Worm (Caenorhabditis elegans): ENCODE results near the gene F44D12.19.

F44D12.19 gene

DNA sequence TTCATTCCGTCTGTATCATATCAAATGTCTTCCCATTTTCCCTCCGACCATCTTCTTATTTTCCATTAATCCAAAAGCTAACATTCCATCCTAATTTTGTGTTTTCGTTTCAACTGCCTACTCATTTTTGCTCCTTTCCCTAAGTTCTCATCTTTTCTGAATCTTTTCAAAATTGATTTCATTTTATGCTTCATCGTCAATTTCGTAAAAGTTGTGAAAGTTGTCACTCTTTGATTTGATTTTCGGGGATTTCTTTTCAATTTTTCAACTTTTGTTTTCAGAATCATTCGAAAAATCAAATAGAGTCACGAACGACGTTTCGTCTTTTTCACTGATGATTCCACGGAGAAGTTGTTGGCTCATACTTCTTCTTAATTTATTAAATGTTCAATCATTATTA lies 46.2 kb downstream of the F44D12.19 start, which contains the start of gene cwn-2:
TSS of gene cwn-2 (plus strand) at position 276 of the 400 bp plus-strand sequence.
- TF ChIP-seq klf-2 (GFP tag; conservative IDR thresholded peaks at IDR 0.05) (no peak), T22C8.4 (GFP tag; IDR thresholded peaks at IDR 0.05) (no peak), med-1 (GFP tag; optimal IDR thresholded peaks at IDR 0.05; ENCODE audit: insufficient read depth) (no peak), cog-1 (tag; optimal IDR thresholded peaks at IDR 0.05) (no peak), tab-1 (GFP tag; IDR thresholded peaks at IDR 0.05) (no peak), flt-1 (GFP tag; IDR thresholded peaks at IDR 0.05) (no peak), ztf-23 (GFP tag; IDR thresholded peaks at IDR 0.05) (no peak), ztf-29 (GFP tag; IDR thresholded peaks at IDR 0.05) (no peak), ref-1 (GFP tag; conservative IDR thresholded peaks at IDR 0.05) (no peak)

DNA sequence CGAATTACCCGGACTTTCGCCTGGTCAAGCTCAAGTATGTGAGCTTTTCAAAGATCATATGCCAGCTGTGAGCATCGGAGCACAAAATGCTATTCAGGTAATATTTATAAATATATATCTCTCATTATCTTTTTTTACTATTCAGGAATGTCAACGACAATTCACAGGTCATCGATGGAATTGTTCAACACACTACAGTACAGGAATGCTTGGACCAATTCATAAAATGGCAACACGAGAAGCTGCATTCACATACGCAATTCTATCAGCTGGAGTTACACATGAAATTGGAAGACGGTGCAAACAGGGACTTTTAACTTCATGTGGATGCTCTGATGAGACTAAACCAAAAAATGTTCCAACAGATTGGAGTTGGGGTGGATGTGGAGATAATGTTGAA lies 46.9 kb downstream of the F44D12.19 start:
- TF ChIP-seq med-1 (GFP tag; optimal IDR thresholded peaks at IDR 0.05; ENCODE audit: insufficient read depth) (no peak), T22C8.4 (GFP tag; IDR thresholded peaks at IDR 0.05) (no peak), ref-1 (GFP tag; conservative IDR thresholded peaks at IDR 0.05) (no peak), cog-1 (tag; optimal IDR thresholded peaks at IDR 0.05) (no peak), flt-1 (GFP tag; IDR thresholded peaks at IDR 0.05) (no peak), klf-2 (GFP tag; conservative IDR thresholded peaks at IDR 0.05) (no peak), ztf-23 (GFP tag; IDR thresholded peaks at IDR 0.05) (no peak), ztf-29 (GFP tag; IDR thresholded peaks at IDR 0.05) (no peak), tab-1 (GFP tag; IDR thresholded peaks at IDR 0.05) (no peak)

Data from whole organism, midembryonic.